Fruit fly (Drosophila melanogaster) whole organism, larva: ENCODE measurements around the gene Spindly.

ENCODE experiments used
- noc ChIP-seq: fragments of 200-800 bp; sonication (Bioruptor generic); optimal IDR thresholded peaks from 3 replicates; lab custom pipeline; 2019; ENCODE audit warnings: missing biosample characterization, mild to moderate bottlenecking, missing genetic modification characterization, moderate library complexity

The Spindly gene

dm6 chr2L:3555408-3556058 lies 25.4 kb upstream of the Spindly start:
- no peak for TF ChIP-seq noc (tag; lab: Kevin White, UChicago)

dm6 chr2L:3553902-3554301 lies 23.8 kb upstream of the Spindly start:
- no peak for TF ChIP-seq noc (tag; lab: Kevin White, UChicago)

- no peak for TF ChIP-seq noc (tag; lab: Kevin White, UChicago)
Measured at dm6 chr2L:3552773-3553172, 22.7 kb upstream of the Spindly start.

dm6 chr2L:3550583-3550982 lies 20.5 kb upstream of the Spindly start:
- TF ChIP-seq noc (tag; lab: Kevin White, UChicago): no peak

- no peak for TF ChIP-seq noc (tag; lab: Kevin White, UChicago)
Measured at dm6 chr2L:3549742-3550141, 19.6 kb upstream of the Spindly start.

- TF ChIP-seq noc (tag; lab: Kevin White, UChicago): no peak
Measured at dm6 chr2L:3548879-3549278, 18.8 kb upstream of the Spindly start.

- no peak for TF ChIP-seq noc (tag; lab: Kevin White, UChicago)
Measured at dm6 chr2L:3547512-3547911, 17.4 kb upstream of the Spindly start.

dm6 chr2L:3545033-3545666 lies 15.0 kb upstream of the Spindly start:
- no peak for TF ChIP-seq noc (tag; lab: Kevin White, UChicago)

dm6 chr2L:3543062-3543461 lies 12.9 kb upstream of the Spindly start:
- TF ChIP-seq noc (tag; lab: Kevin White, UChicago): no peak

dm6 chr2L:3539996-3540395 lies 9.9 kb upstream of the Spindly start:
- TF ChIP-seq noc (tag; lab: Kevin White, UChicago): no peak

dm6 chr2L:3539412-3539743 lies 9.3 kb upstream of the Spindly start:
- TF ChIP-seq noc (tag; lab: Kevin White, UChicago): no peak

- no peak for TF ChIP-seq noc (tag; lab: Kevin White, UChicago)
Measured at dm6 chr2L:3538564-3539411, 8.7 kb upstream of the Spindly start, which contains the start of gene drm. drm (plus strand) TSS chr2L:3539247.

dm6 chr2L:3534227-3534842 lies 4.2 kb upstream of the Spindly start:
- peak; percentile 10 for TF ChIP-seq noc (tag; lab: Kevin White, UChicago)

- no peak for TF ChIP-seq noc (tag; lab: Kevin White, UChicago)
Measured at dm6 chr2L:3532973-3533525, 2.9 kb upstream of the Spindly start.

dm6 chr2L:3524729-3525181 lies 5.4 kb downstream of the Spindly start, which contains the start of gene CG8852:
CG8852 (plus strand) TSS chr2L:3525131.
- TF ChIP-seq noc (tag; lab: Kevin White, UChicago): no peak
